Fruit fly (Drosophila melanogaster) whole organism, embryonic: ENCODE measurements around the gene klar.

Source experiments
- Adf1 ChIP-seq: fragments of 200-800 bp; sonication (Bioruptor generic); IDR thresholded peaks from 2 replicates; pipeline ENCODE4 v1.3.6; 2022; ENCODE audit warnings: missing biosample characterization, missing genetic modification characterization
- CG10321 ChIP-seq: fragments of 200-800 bp; sonication (Bioruptor generic); IDR thresholded peaks from 2 replicates; pipeline ENCODE4 v1.3.6; 2022; ENCODE audit warnings: missing biosample characterization, missing genetic modification characterization
- CG10959 ChIP-seq: fragments of 200-800 bp; sonication (Bioruptor generic); IDR thresholded peaks from 2 replicates; pipeline ENCODE4 v1.3.6; 2022; ENCODE audit warnings: missing biosample characterization, missing genetic modification characterization
- CG11504 ChIP-seq: fragments of 200-800 bp; sonication (Bioruptor generic); optimal IDR thresholded peaks from 3 replicates; lab custom pipeline; 2019; ENCODE audit warnings: missing biosample characterization, mild to moderate bottlenecking, missing genetic modification characterization, moderate library complexity
- CG11696 ChIP-seq: fragments of 200-800 bp; sonication (Bioruptor generic); IDR thresholded peaks from 2 replicates; pipeline ENCODE4 v1.3.6; 2022; ENCODE audit warnings: missing biosample characterization, missing genetic modification characterization
- CG12071 ChIP-seq: fragments of 200-800 bp; sonication (Bioruptor generic); optimal IDR thresholded peaks from 3 replicates; lab custom pipeline; 2018; ENCODE audit warnings: missing biosample characterization, mild to moderate bottlenecking, missing genetic modification characterization
- CG12155 ChIP-seq: fragments of 200-800 bp; sonication (Bioruptor generic); optimal IDR thresholded peaks from 3 replicates; lab custom pipeline; 2016; ENCODE audit warnings: missing biosample characterization, missing genetic modification characterization
- CG12744 ChIP-seq: fragments of 200-800 bp; sonication (Bioruptor generic); optimal IDR thresholded peaks from 2 replicates; lab custom pipeline; 2016; ENCODE audit warnings: missing biosample characterization, missing genetic modification characterization
- CG13123 ChIP-seq: fragments of 200-800 bp; sonication (Bioruptor generic); optimal IDR thresholded peaks from 2 replicates; lab custom pipeline; 2016; ENCODE audit warnings: missing biosample characterization, missing genetic modification characterization
- CG13424 ChIP-seq: fragments of 200-800 bp; sonication (Bioruptor generic); optimal IDR thresholded peaks from 2 replicates; lab custom pipeline; 2019; ENCODE audit warnings: missing biosample characterization, mild to moderate bottlenecking, missing genetic modification characterization, moderate library complexity
- CG14667 ChIP-seq: fragments of 200-800 bp; sonication (Bioruptor generic); IDR thresholded peaks from 2 replicates; pipeline ENCODE4 v1.3.6; 2022; ENCODE audit warnings: missing biosample characterization, missing genetic modification characterization
- CG15011 ChIP-seq: fragments of 200-800 bp; sonication (Bioruptor generic); optimal IDR thresholded peaks from 3 replicates; lab custom pipeline; 2018; ENCODE audit warnings: missing biosample characterization, mild to moderate bottlenecking, missing genetic modification characterization
- CG15269 ChIP-seq: fragments of 200-800 bp; sonication (Bioruptor generic); optimal IDR thresholded peaks from 2 replicates; lab custom pipeline; 2018; ENCODE audit warnings: missing biosample characterization, mild to moderate bottlenecking, missing genetic modification characterization, moderate library complexity
- CG15601 ChIP-seq: fragments of 200-800 bp; sonication (Bioruptor generic); optimal IDR thresholded peaks from 3 replicates; lab custom pipeline; 2019; ENCODE audit warnings: missing biosample characterization, mild to moderate bottlenecking, missing genetic modification characterization, moderate library complexity
- CG18619 ChIP-seq: fragments of 200-800 bp; sonication (Bioruptor generic); optimal IDR thresholded peaks from 3 replicates; lab custom pipeline; 2017; ENCODE audit warnings: missing biosample characterization, mild to moderate bottlenecking, missing genetic modification characterization
- CG2202 ChIP-seq: fragments of 200-800 bp; sonication (Bioruptor generic); optimal IDR thresholded peaks from 2 replicates; lab custom pipeline; 2018; ENCODE audit warnings: missing biosample characterization, mild to moderate bottlenecking, missing genetic modification characterization
- CG6683 ChIP-seq: fragments of 200-800 bp; sonication (Bioruptor generic); optimal IDR thresholded peaks from 2 replicates; lab custom pipeline; 2017; ENCODE audit warnings: missing biosample characterization, mild to moderate bottlenecking, missing genetic modification characterization, missing genetic modification reagents
- CG7786 ChIP-seq: fragments of 200-800 bp; sonication (Bioruptor generic); optimal IDR thresholded peaks from 2 replicates; lab custom pipeline; 2016; ENCODE audit warnings: missing biosample characterization, missing genetic modification characterization
- CG8388 ChIP-seq: fragments of 200-800 bp; sonication (Bioruptor generic); optimal IDR thresholded peaks from 2 replicates; lab custom pipeline; 2019; ENCODE audit warnings: missing biosample characterization, mild to moderate bottlenecking, missing genetic modification characterization, moderate library complexity
- Doc3 ChIP-seq: fragments of 200-800 bp; sonication (Bioruptor generic); IDR thresholded peaks from 3 replicates; pipeline ENCODE4 v1.3.6; 2022; ENCODE audit warnings: missing biosample characterization, missing genetic modification characterization; ENCODE audit not compliant: partially characterized antibody
- Drgx ChIP-seq: fragments of 200-800 bp; sonication (Bioruptor generic); IDR thresholded peaks from 2 replicates; pipeline ENCODE4 v1.3.6; 2022; ENCODE audit warnings: missing biosample characterization, missing genetic modification characterization
- Fer1 ChIP-seq: fragments of 200-800 bp; sonication (Bioruptor generic); optimal IDR thresholded peaks from 2 replicates; lab custom pipeline; 2017; ENCODE audit warnings: missing biosample characterization, mild to moderate bottlenecking, missing genetic modification characterization
- Fer3 ChIP-seq: fragments of 200-800 bp; sonication (Bioruptor generic); optimal IDR thresholded peaks from 2 replicates; lab custom pipeline; 2018; ENCODE audit warnings: missing biosample characterization, mild to moderate bottlenecking, missing genetic modification characterization, moderate library complexity
- GATAe ChIP-seq: fragments of 200-800 bp; sonication (Bioruptor generic); conservative IDR thresholded peaks from 2 replicates; pipeline ENCODE4 v1.3.6; 2022; ENCODE audit warnings: missing biosample characterization, missing genetic modification characterization
- Gug ChIP-seq: fragments of 200-800 bp; sonication (Bioruptor generic); IDR thresholded peaks from 4 replicates; pipeline ENCODE4 v1.3.6; 2022; ENCODE audit warnings: missing biosample characterization, missing genetic modification characterization
- H15 ChIP-seq: fragments of 200-800 bp; sonication (Bioruptor generic); IDR thresholded peaks from 3 replicates; pipeline ENCODE4 v1.3.6; 2022; ENCODE audit warnings: missing biosample characterization, missing genetic modification characterization
- H2.0 ChIP-seq: fragments of 200-800 bp; sonication (Bioruptor generic); IDR thresholded peaks from 2 replicates; pipeline ENCODE4 v1.3.6; 2022; ENCODE audit warnings: missing biosample characterization, missing genetic modification characterization
- Hey ChIP-seq: fragments of 200-800 bp; sonication (Bioruptor generic); optimal IDR thresholded peaks from 3 replicates; lab custom pipeline; 2018; ENCODE audit warnings: missing biosample characterization, mild to moderate bottlenecking, missing genetic modification characterization
- HmgZ ChIP-seq: fragments of 200-800 bp; sonication (Bioruptor generic); optimal IDR thresholded peaks from 2 replicates; lab custom pipeline; 2018; ENCODE audit warnings: missing biosample characterization, mild to moderate bottlenecking, missing genetic modification characterization
- Hmr ChIP-seq: fragments of 200-800 bp; sonication (Bioruptor generic); optimal IDR thresholded peaks from 3 replicates; lab custom pipeline; 2017; ENCODE audit warnings: mild to moderate bottlenecking, missing biosample characterization, missing genetic modification reagents, missing genetic modification characterization
- Mes4 ChIP-seq: fragments of 200-800 bp; sonication (Bioruptor generic); optimal IDR thresholded peaks from 2 replicates; lab custom pipeline; 2016; ENCODE audit warnings: missing biosample characterization, missing genetic modification characterization
- NK7.1 ChIP-seq: fragments of 200-800 bp; sonication (Bioruptor generic); optimal IDR thresholded peaks from 3 replicates; lab custom pipeline; 2016; ENCODE audit warnings: missing biosample characterization, missing genetic modification characterization
- Oli ChIP-seq: fragments of 200-800 bp; sonication (Bioruptor generic); optimal IDR thresholded peaks from 2 replicates; lab custom pipeline; 2018; ENCODE audit warnings: missing biosample characterization, mild to moderate bottlenecking, missing genetic modification characterization, moderate library complexity
- Taf1 ChIP-seq: fragments of 200-800 bp; sonication (Bioruptor generic); IDR thresholded peaks from 2 replicates; pipeline ENCODE4 v1.3.6; 2022; ENCODE audit warnings: missing biosample characterization, missing genetic modification characterization
- Trl ChIP-seq, 3 experiments: fragments of >200 bp in 2 of 3; fragments of 200-800 bp in 1 of 3; sonication (Bioruptor generic) in 1 of 3; optimal IDR thresholded peaks; 2 replicates in 1 of 3; 3 replicates in 2 of 3; lab custom pipeline; 2016 to 2017; ENCODE audit warnings: missing biosample characterization in 1 of 3, missing genetic modification characterization in 1 of 3
- YL-1 ChIP-seq: fragments of 200-800 bp; sonication (Bioruptor generic); optimal IDR thresholded peaks from 3 replicates; lab custom pipeline; 2017; ENCODE audit warnings: missing biosample characterization, mild to moderate bottlenecking, missing genetic modification characterization
- al ChIP-seq: fragments of 200-800 bp; sonication (Bioruptor generic); IDR thresholded peaks from 2 replicates; pipeline ENCODE4 v1.3.6; 2022; ENCODE audit warnings: missing biosample characterization, missing genetic modification characterization
- ara ChIP-seq: fragments of 200-800 bp; sonication (Bioruptor generic); IDR thresholded peaks from 2 replicates; pipeline ENCODE4 v1.3.6; 2022; ENCODE audit warnings: missing biosample characterization, missing genetic modification characterization
- crol ChIP-seq: fragments of 200-800 bp; sonication (Bioruptor generic); IDR thresholded peaks from 2 replicates; pipeline ENCODE4 v1.3.6; 2022; ENCODE audit warnings: missing biosample characterization, missing genetic modification characterization
- dan ChIP-seq: fragments of 200-800 bp; sonication (Bioruptor generic); IDR thresholded peaks from 2 replicates; pipeline ENCODE4 v1.3.6; 2022; ENCODE audit warnings: missing biosample characterization, missing genetic modification characterization
- gt ChIP-seq: fragments of 200-800 bp; sonication (Bioruptor generic); IDR thresholded peaks from 2 replicates; pipeline ENCODE4 v1.3.6; 2022; ENCODE audit warnings: missing biosample characterization, missing genetic modification characterization
- nom ChIP-seq: fragments of 200-800 bp; sonication (Bioruptor generic); optimal IDR thresholded peaks from 2 replicates; lab custom pipeline; 2017; ENCODE audit warnings: missing biosample characterization, missing genetic modification characterization, mild to moderate bottlenecking, moderate library complexity, missing genetic modification reagents
- org-1 ChIP-seq: fragments of 200-800 bp; sonication (Bioruptor generic); optimal IDR thresholded peaks from 2 replicates; lab custom pipeline; 2017; ENCODE audit warnings: missing biosample characterization, missing genetic modification characterization
- schlank ChIP-seq: fragments of 200-800 bp; sonication (Bioruptor generic); optimal IDR thresholded peaks from 2 replicates; lab custom pipeline; 2018; ENCODE audit warnings: missing biosample characterization, mild to moderate bottlenecking, missing genetic modification characterization
- sd ChIP-seq: fragments of 200-800 bp; sonication (Bioruptor generic); optimal IDR thresholded peaks from 3 replicates; lab custom pipeline; 2018; ENCODE audit warnings: missing biosample characterization, mild to moderate bottlenecking, missing genetic modification characterization, moderate library complexity
- sens ChIP-seq: fragments of 200-800 bp; sonication (Bioruptor generic); peaks from one replicate; lab custom pipeline; 2016; ENCODE audit warnings: missing biosample characterization, missing genetic modification characterization
- shn ChIP-seq: fragments of 200-800 bp; sonication (Bioruptor generic); optimal IDR thresholded peaks from 3 replicates; lab custom pipeline; 2016; ENCODE audit warnings: missing biosample characterization, missing genetic modification characterization
- sisA ChIP-seq: fragments of 200-800 bp; sonication (Bioruptor generic); IDR thresholded peaks from 2 replicates; pipeline ENCODE4 v1.3.6; 2022; ENCODE audit warnings: missing biosample characterization, missing genetic modification characterization
- sr ChIP-seq: fragments of 200-800 bp; sonication (Bioruptor generic); IDR thresholded peaks from 3 replicates; pipeline ENCODE4 v1.3.6; 2022; ENCODE audit warnings: missing biosample characterization, missing genetic modification characterization
- ttk ChIP-seq: fragments of 200-800 bp; sonication (Bioruptor generic); IDR thresholded peaks from 2 replicates; pipeline ENCODE4 v2.1.2; 2022; ENCODE audit warnings: missing biosample characterization, missing genetic modification characterization

The klar gene

dm6 chr3L:546819-547441, 6.5 kb upstream of the klar start (continued):
- no peak for TF ChIP-seq gt
- peak; percentile 52; the same call in 1 of the 2 replicates for TF ChIP-seq GATAe (GFP tag; lab: Robert Waterston, UW)
- TF ChIP-seq CG10959 (GFP tag; lab: Robert Waterston, UW): peak; percentile 36; the same call in 1 of the 2 replicates
- TF ChIP-seq crol (GFP tag; lab: Robert Waterston, UW): no peak
- peak; percentile 86 for TF ChIP-seq CG12155 (GFP tag; lab: Kevin White, UChicago)
- TF ChIP-seq schlank (tag; lab: Kevin White, UChicago): peak; percentile 95
- peak; percentile 88 for TF ChIP-seq Fer3
- peak; percentile 76; the same call in 2 of the 3 replicates for TF ChIP-seq H15
- peak; percentile 28 for TF ChIP-seq CG13123 (GFP tag; lab: Kevin White, UChicago)
- TF ChIP-seq al (GFP tag; lab: Robert Waterston, UW): peak; percentile 93
- peak; percentile 76 for TF ChIP-seq CG15011 (GFP tag; lab: Kevin White, UChicago)
- TF ChIP-seq Hey (tag; lab: Kevin White, UChicago): peak; percentile 72
- TF ChIP-seq Adf1 (GFP tag; lab: Robert Waterston, UW): peak; percentile 81
- TF ChIP-seq CG14667 (GFP tag; lab: Robert Waterston, UW): peak; percentile 76
- TF ChIP-seq CG12071: peak; percentile 77
- TF ChIP-seq dan (GFP tag; lab: Robert Waterston, UW): no peak
- peak; percentile 71 for TF ChIP-seq Fer1 (GFP tag; lab: Kevin White, UChicago)
- peak; percentile 76 for TF ChIP-seq sd (tag; lab: Kevin White, UChicago)
- TF ChIP-seq CG13424: peak; percentile 34
- no peak for TF ChIP-seq Trl (optimal IDR thresholded peaks at IDR 0.05; lab: Kevin White, UChicago)
- TF ChIP-seq Trl (GFP tag; optimal IDR thresholded peaks at IDR 0.05; lab: Kevin White, UChicago): peak; percentile 82
- TF ChIP-seq CG6683: peak; percentile 58
- TF ChIP-seq nom (GFP tag; lab: Kevin White, UChicago): no peak
- TF ChIP-seq CG2202 (tag; lab: Kevin White, UChicago): no peak
- peak; percentile 26 for TF ChIP-seq Mes4 (GFP tag; lab: Kevin White, UChicago)
- TF ChIP-seq CG8388 (GFP tag; lab: Kevin White, UChicago): peak; percentile 8
- peak; percentile 90 for TF ChIP-seq Hmr
- no peak for TF ChIP-seq CG10321 (GFP tag; lab: Robert Waterston, UW)
- TF ChIP-seq sisA (GFP tag; lab: Robert Waterston, UW): peak; percentile 77
- peak; percentile 81 for TF ChIP-seq H2.0
- TF ChIP-seq Gug: peak; percentile 92
- peak; percentile 91 for TF ChIP-seq Taf1 (GFP tag; lab: Robert Waterston, UW)
- TF ChIP-seq CG15601 (tag; lab: Kevin White, UChicago): no peak
- TF ChIP-seq shn (GFP tag; lab: Kevin White, UChicago): peak; percentile 54
- no peak for TF ChIP-seq sr (GFP tag; lab: Robert Waterston, UW)
- TF ChIP-seq NK7.1 (GFP tag; lab: Kevin White, UChicago): peak; percentile 53
- TF ChIP-seq CG11696 (GFP tag; lab: Robert Waterston, UW): peak; percentile 76
- peak; percentile 87 for TF ChIP-seq sens
- TF ChIP-seq CG18619: peak; percentile 84
- TF ChIP-seq org-1 (GFP tag; lab: Kevin White, UChicago): peak; percentile 73
- TF ChIP-seq Oli (tag; lab: Kevin White, UChicago): peak; percentile 54
- peak; percentile 62 for TF ChIP-seq CG11504 (tag; lab: Kevin White, UChicago)
- peak; percentile 69 for TF ChIP-seq ara
- TF ChIP-seq YL-1 (GFP tag; lab: Kevin White, UChicago): no peak
- peak; percentile 91 for TF ChIP-seq HmgZ
- no peak for TF ChIP-seq Doc3 (GFP tag; lab: Robert Waterston, UW)
- peak; percentile 55; the same call in 1 of the 2 replicates for TF ChIP-seq Drgx
- TF ChIP-seq CG15269 (tag; lab: Kevin White, UChicago): peak; percentile 80
- TF ChIP-seq ttk (GFP tag; lab: Robert Waterston, UW): peak; percentile 60
- TF ChIP-seq CG12744 (GFP tag; lab: Kevin White, UChicago): peak; percentile 68
- TF ChIP-seq CG7786 (GFP tag; lab: Kevin White, UChicago): peak; percentile 94
